Fruit fly (Drosophila melanogaster) whole organism: ENCODE data around the gene CG4230.

ENCODE experiments used
- CG8478 ChIP-seq: fragments of >200 bp; optimal IDR thresholded peaks from 2 replicates; lab custom pipeline; 2018; ENCODE audit warnings: inconsistent platforms
- Dll ChIP-seq: fragments of >200 bp; optimal IDR thresholded peaks from 2 replicates; lab custom pipeline; 2017
- pan ChIP-seq: fragments of >200 bp; optimal IDR thresholded peaks from 2 replicates; lab custom pipeline; 2017
- psq ChIP-seq: fragments of >200 bp; optimal IDR thresholded peaks from 2 replicates; lab custom pipeline; 2017

DNA sequence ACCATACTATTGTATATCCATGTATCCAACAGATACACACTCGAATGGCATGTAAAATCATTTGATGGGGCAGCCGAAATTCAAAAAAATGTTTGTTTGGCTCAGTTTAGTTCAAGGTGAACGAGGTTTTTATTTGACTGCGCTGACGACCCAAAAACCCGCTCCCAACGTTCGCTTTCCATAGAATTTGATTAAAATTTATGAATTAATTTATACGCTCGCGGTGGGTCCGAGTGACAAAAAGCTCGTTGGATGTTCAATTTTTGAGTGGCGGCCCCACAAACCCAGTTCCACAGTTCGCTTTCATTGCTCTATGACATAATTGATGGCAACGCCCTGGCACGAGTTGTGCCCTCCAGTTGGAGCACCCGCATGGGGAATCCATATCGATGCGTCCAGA, 23.6 kb downstream of the CG4230 start:
- TF ChIP-seq psq (lab: Kevin White, UChicago) (no peak), Dll (lab: Kevin White, UChicago) (no peak), pan (lab: Kevin White, UChicago) (no peak), CG8478 (lab: Kevin White, UChicago) (no peak)
